Worm (Caenorhabditis elegans) whole organism, L2 larva: ENCODE results near the gene K11D12.12.
A peak's percentile ranks its signal among the peaks of the same experiment; 100 is the strongest.

ENCODE experiments used
- C34F6.9 ChIP-seq: fragments of 150-350 bp; optimal IDR thresholded peaks from 2 replicates; lab custom pipeline; 2014; ENCODE audit warnings: missing biosample characterization, missing genetic modification characterization
- F13H6.1 ChIP-seq: sonication (generic microtip); optimal IDR thresholded peaks from 2 replicates; lab custom pipeline; 2016; ENCODE audit warnings: missing genetic modification characterization, missing compliant biosample characterization
- R02D3.7 ChIP-seq: fragments of 150-350 bp; optimal IDR thresholded peaks from 2 replicates; lab custom pipeline; 2014; ENCODE audit warnings: missing biosample characterization, missing genetic modification characterization
- Y55F3AM.14 ChIP-seq: fragments of 200-800 bp; sonication (Bioruptor generic); optimal IDR thresholded peaks from 2 replicates; lab custom pipeline; 2018; ENCODE audit warnings: mild to moderate bottlenecking, missing genetic modification characterization, missing compliant biosample characterization
- alr-1 ChIP-seq: fragments of 150-350 bp; optimal IDR thresholded peaks from 2 replicates; lab custom pipeline; 2014; ENCODE audit warnings: missing biosample characterization, missing genetic modification characterization
- aly-2 ChIP-seq: fragments of 150-350 bp; optimal IDR thresholded peaks from 2 replicates; lab custom pipeline; 2014; ENCODE audit warnings: missing biosample characterization, missing genetic modification characterization
- blmp-1 ChIP-seq: sonication (generic microtip); optimal IDR thresholded peaks from 2 replicates; lab custom pipeline; 2017; ENCODE audit warnings: missing genetic modification characterization, mild to moderate bottlenecking, missing compliant biosample characterization, antibody characterized with exemption, moderate library complexity; ENCODE audit not compliant: insufficient read depth
- ceh-82 ChIP-seq: fragments of 150-350 bp; optimal IDR thresholded peaks from 2 replicates; lab custom pipeline; 2014; ENCODE audit warnings: missing biosample characterization, missing genetic modification characterization
- crh-2 ChIP-seq: sonication (generic microtip); optimal IDR thresholded peaks from 2 replicates; lab custom pipeline; 2017; ENCODE audit warnings: missing biosample characterization, missing genetic modification characterization
- dmd-4 ChIP-seq: sonication (generic microtip); optimal IDR thresholded peaks from 2 replicates; lab custom pipeline; 2017; ENCODE audit warnings: missing biosample characterization, missing genetic modification characterization
- egl-27 ChIP-seq: sonication (generic microtip); optimal IDR thresholded peaks from 3 replicates; lab custom pipeline; 2017; ENCODE audit warnings: missing biosample characterization, missing genetic modification reagents, missing genetic modification characterization
- elt-1 ChIP-seq: fragments of 150-350 bp; optimal IDR thresholded peaks from 2 replicates; lab custom pipeline; 2014; ENCODE audit warnings: missing biosample characterization, missing genetic modification characterization
- elt-3 ChIP-seq: sonication (generic microtip); optimal IDR thresholded peaks from 2 replicates; lab custom pipeline; 2017; ENCODE audit warnings: missing biosample characterization, missing genetic modification characterization
- fos-1 ChIP-seq: fragments of 150-350 bp; optimal IDR thresholded peaks from 2 replicates; lab custom pipeline; 2014; ENCODE audit warnings: missing biosample characterization, missing genetic modification characterization
- gmeb-1 ChIP-seq: fragments of 150-350 bp; optimal IDR thresholded peaks from 2 replicates; lab custom pipeline; 2014; ENCODE audit warnings: missing biosample characterization, missing genetic modification characterization
- lin-11 ChIP-seq: fragments of 150-350 bp; sonication (generic microtip); optimal IDR thresholded peaks from 2 replicates; lab custom pipeline; 2014; ENCODE audit warnings: missing biosample characterization, missing genetic modification characterization, inconsistent platforms, mixed read lengths
- lin-13 ChIP-seq: fragments of 150-350 bp; optimal IDR thresholded peaks from 2 replicates; lab custom pipeline; 2014; ENCODE audit warnings: missing biosample characterization, missing genetic modification reagents, missing genetic modification characterization
- mbf-1 ChIP-seq: sonication (generic microtip); optimal IDR thresholded peaks from 2 replicates; lab custom pipeline; 2017; ENCODE audit warnings: missing biosample characterization, missing genetic modification characterization
- mdl-1 ChIP-seq, 2 experiments: fragments of 150-350 bp in 1 of 2; sonication (generic microtip) in 1 of 2; optimal IDR thresholded peaks; 2 replicates each; lab custom pipeline; 2017; ENCODE audit warnings: missing biosample characterization in 2 of 2, missing genetic modification characterization in 2 of 2
- nhr-10 ChIP-seq: sonication (generic microtip); optimal IDR thresholded peaks from 2 replicates; lab custom pipeline; 2017; ENCODE audit warnings: missing biosample characterization, missing genetic modification characterization
- nhr-11 ChIP-seq: fragments of 150-350 bp; optimal IDR thresholded peaks from 2 replicates; lab custom pipeline; 2014; ENCODE audit warnings: missing biosample characterization, missing genetic modification characterization
- nhr-12 ChIP-seq: fragments of 150-350 bp; optimal IDR thresholded peaks from 2 replicates; lab custom pipeline; 2014; ENCODE audit warnings: missing biosample characterization, missing genetic modification characterization
- nhr-21 ChIP-seq: fragments of 150-350 bp; optimal IDR thresholded peaks from 2 replicates; lab custom pipeline; 2014; ENCODE audit warnings: missing biosample characterization, missing genetic modification characterization
- nhr-23 ChIP-seq: fragments of 150-350 bp; optimal IDR thresholded peaks from 2 replicates; lab custom pipeline; 2014; ENCODE audit warnings: missing biosample characterization, missing genetic modification reagents, missing genetic modification characterization
- nhr-237 ChIP-seq: fragments of 150-350 bp; optimal IDR thresholded peaks from 2 replicates; lab custom pipeline; 2014; ENCODE audit warnings: missing biosample characterization, missing genetic modification characterization
- nhr-77 ChIP-seq: fragments of 150-350 bp; optimal IDR thresholded peaks from 2 replicates; lab custom pipeline; 2014; ENCODE audit warnings: missing biosample characterization, missing genetic modification characterization
- peb-1 ChIP-seq: fragments of 150-350 bp; optimal IDR thresholded peaks from 2 replicates; lab custom pipeline; 2014; ENCODE audit warnings: missing biosample characterization, missing genetic modification characterization
- skn-1 ChIP-seq: sonication (generic microtip); optimal IDR thresholded peaks from 2 replicates; lab custom pipeline; 2017; ENCODE audit warnings: missing biosample characterization, missing genetic modification characterization
- sma-3 ChIP-seq: sonication (generic microtip); optimal IDR thresholded peaks from 2 replicates; lab custom pipeline; 2016; ENCODE audit warnings: missing genetic modification reagents, missing genetic modification characterization, missing compliant biosample characterization
- sma-9 ChIP-seq, 2 experiments: fragments of 150-350 bp in 1 of 2; sonication (generic microtip) in 1 of 2; optimal IDR thresholded peaks; 2 replicates each; lab custom pipeline; 2014 to 2016; ENCODE audit warnings: missing genetic modification characterization in 2 of 2, mild to moderate bottlenecking in 1 of 2, missing biosample characterization in 1 of 2, missing compliant biosample characterization in 1 of 2, missing genetic modification reagents in 1 of 2, moderate library complexity in 1 of 2
- snpc-4 ChIP-seq: fragments of 150-350 bp; optimal IDR thresholded peaks from 2 replicates; lab custom pipeline; 2014; ENCODE audit warnings: missing biosample characterization, missing genetic modification characterization
- zag-1 ChIP-seq: fragments of 150-350 bp; optimal IDR thresholded peaks from 2 replicates; lab custom pipeline; 2014; ENCODE audit warnings: missing biosample characterization, missing genetic modification characterization
- ztf-1 ChIP-seq: fragments of 200-800 bp; sonication (Bioruptor generic); conservative IDR thresholded peaks from 2 replicates; pipeline ENCODE4 v1.3.6; 2022; ENCODE audit warnings: missing genetic modification characterization, missing compliant biosample characterization
- ztf-11 ChIP-seq: sonication (generic microtip); optimal IDR thresholded peaks from 2 replicates; lab custom pipeline; 2017; ENCODE audit warnings: missing biosample characterization, missing genetic modification characterization
- ztf-4 ChIP-seq: fragments of 150-350 bp; optimal IDR thresholded peaks from 2 replicates; lab custom pipeline; 2014; ENCODE audit warnings: missing biosample characterization, missing genetic modification characterization

Gene K11D12.12

ce11 chrV:5027640-5028039, 24.4 kb upstream of the K11D12.12 start, which contains the start of gene cpt-4:
Gene cpt-4, minus strand, starts transcription at chrV:5027723.
- TF ChIP-seq snpc-4 (tag; lab: Kevin White, UChicago) (no peak), F13H6.1 (tag; lab: Kevin White, UChicago) (peak; percentile 25), ztf-11 (tag; lab: Kevin White, UChicago) (no peak), lin-11 (tag; lab: Kevin White, UChicago) (no peak), lin-13 (GFP tag; lab: Kevin White, UChicago) (no peak), nhr-21 (tag; lab: Kevin White, UChicago) (peak; percentile 10), fos-1 (tag; lab: Kevin White, UChicago) (peak; percentile 92), Y55F3AM.14 (GFP tag; lab: Kevin White, UChicago) (peak; percentile 58), mdl-1 (tag; optimal IDR thresholded peaks at IDR 0.05; lab: Kevin White, UChicago) (peak; percentile 10 to 24), sma-9 (GFP tag; optimal IDR thresholded peaks at IDR 0.05; lab: Kevin White, UChicago) (peak; percentile 80), sma-9 (tag; optimal IDR thresholded peaks at IDR 0.05; lab: Kevin White, UChicago) (no peak), gmeb-1 (tag; lab: Kevin White, UChicago) (no peak), nhr-10 (no peak), nhr-77 (tag; lab: Kevin White, UChicago) (no peak), crh-2 (tag; lab: Kevin White, UChicago) (peak; percentile 47)

ce11 chrV:5030212-5030611, 21.8 kb upstream of the K11D12.12 start:
- TF ChIP-seq alr-1 (tag; lab: Kevin White, UChicago) (no peak), snpc-4 (tag; lab: Kevin White, UChicago) (no peak), R02D3.7 (no peak), dmd-4 (no peak), ztf-11 (tag; lab: Kevin White, UChicago) (no peak), nhr-237 (tag; lab: Kevin White, UChicago) (no peak), zag-1 (tag; lab: Kevin White, UChicago) (no peak), fos-1 (tag; lab: Kevin White, UChicago) (peak; percentile 97), lin-13 (GFP tag; lab: Kevin White, UChicago) (no peak), nhr-11 (no peak), nhr-77 (tag; lab: Kevin White, UChicago) (no peak), egl-27 (no peak), Y55F3AM.14 (GFP tag; lab: Kevin White, UChicago) (no peak), crh-2 (tag; lab: Kevin White, UChicago) (peak; percentile 44), nhr-12 (tag; lab: Kevin White, UChicago) (no peak), sma-9 (GFP tag; optimal IDR thresholded peaks at IDR 0.05; lab: Kevin White, UChicago) (peak; percentile 29), sma-9 (tag; optimal IDR thresholded peaks at IDR 0.05; lab: Kevin White, UChicago) (no peak), nhr-10 (no peak), ztf-1 (GFP tag; lab: Robert Waterston, UW) (no peak), mbf-1 (tag; lab: Kevin White, UChicago) (no peak), elt-3 (no peak), sma-3 (GFP tag; lab: Kevin White, UChicago) (no peak), peb-1 (tag; lab: Kevin White, UChicago) (no peak), aly-2 (no peak), F13H6.1 (tag; lab: Kevin White, UChicago) (peak; percentile 13), ztf-4 (no peak), lin-11 (tag; lab: Kevin White, UChicago) (no peak), nhr-23 (tag; lab: Kevin White, UChicago) (no peak)

- no peak for TF ChIP-seq F13H6.1 (tag; lab: Kevin White, UChicago)
- TF ChIP-seq lin-13 (GFP tag; lab: Kevin White, UChicago), result no peak
- no peak for TF ChIP-seq elt-1 (tag; lab: Kevin White, UChicago)
- no peak for TF ChIP-seq peb-1 (tag; lab: Kevin White, UChicago)
- TF ChIP-seq nhr-237 (tag; lab: Kevin White, UChicago), result no peak
- TF ChIP-seq nhr-11, result no peak
- TF ChIP-seq mbf-1 (tag; lab: Kevin White, UChicago), result no peak
- TF ChIP-seq crh-2 (tag; lab: Kevin White, UChicago), result no peak
- TF ChIP-seq C34F6.9, result no peak
- TF ChIP-seq sma-9 (GFP tag; optimal IDR thresholded peaks at IDR 0.05; lab: Kevin White, UChicago), result no peak
- no peak for TF ChIP-seq sma-9 (tag; optimal IDR thresholded peaks at IDR 0.05; lab: Kevin White, UChicago)
- TF ChIP-seq zag-1 (tag; lab: Kevin White, UChicago), result no peak
- TF ChIP-seq blmp-1, result no peak
- no peak for TF ChIP-seq ceh-82
- TF ChIP-seq skn-1 (tag; lab: Kevin White, UChicago), result no peak
- no peak for TF ChIP-seq ztf-11 (tag; lab: Kevin White, UChicago)
- TF ChIP-seq R02D3.7, result no peak
- no peak for TF ChIP-seq mdl-1 (tag; optimal IDR thresholded peaks at IDR 0.05; lab: Kevin White, UChicago)
Measured at ce11 chrV:5030715-5031114, 21.3 kb upstream of the K11D12.12 start, which contains the start of gene swt-7. Gene swt-7, minus strand, starts transcription at chrV:5030815.
